Worm (Caenorhabditis elegans) whole organism, L4 larva: Measurements from ENCODE around the gene srw-76.

Experiments
- D1046.2 ChIP-seq: fragments of 200-800 bp; sonication (Bioruptor generic); IDR thresholded peaks from 2 replicates; pipeline ENCODE4 v1.3.6; 2022; ENCODE audit warnings: missing genetic modification characterization, missing compliant biosample characterization
- ama-1 ChIP-seq: fragments of 150-350 bp; optimal IDR thresholded peaks from 2 replicates; lab custom pipeline; 2014; ENCODE audit warnings: inconsistent platforms, mixed read lengths
- fkh-10 ChIP-seq: fragments of 150-350 bp; optimal IDR thresholded peaks from 2 replicates; lab custom pipeline; 2014; ENCODE audit warnings: missing biosample characterization, missing genetic modification reagents, missing genetic modification characterization
- skn-1 ChIP-seq: fragments of 150-350 bp; optimal IDR thresholded peaks from 2 replicates; lab custom pipeline; 2014; ENCODE audit warnings: missing biosample characterization, missing genetic modification characterization
- snpc-4 ChIP-seq: fragments of 150-350 bp; optimal IDR thresholded peaks from 2 replicates; lab custom pipeline; 2014; ENCODE audit warnings: missing biosample characterization, missing genetic modification characterization
- ztf-11 ChIP-seq: fragments of 150-350 bp; optimal IDR thresholded peaks from 2 replicates; lab custom pipeline; 2014; ENCODE audit warnings: missing biosample characterization, missing genetic modification characterization

- TF ChIP-seq fkh-10 (no peak), ama-1 (lab: Kevin White, UChicago) (no peak), skn-1 (tag; lab: Kevin White, UChicago) (no peak), ztf-11 (no peak), D1046.2 (peak; percentile 87), snpc-4 (no peak)
Observed at ce11 chrV:16591992-16592798, 45.9 kb downstream of the srw-76 start, which contains the start of gene srh-269.
